Worm (Caenorhabditis elegans) whole organism, L3 larva: ENCODE measurements around the gene mrpl-36.

Source experiments
- R02D3.7 ChIP-seq: fragments of 150-350 bp; optimal IDR thresholded peaks from 2 replicates; lab custom pipeline; 2014; ENCODE audit warnings: missing biosample characterization, missing genetic modification characterization
- ZK546.5 ChIP-seq: sonication (generic microtip); optimal IDR thresholded peaks from 2 replicates; lab custom pipeline; 2017; ENCODE audit warnings: missing biosample characterization, missing genetic modification characterization
- aly-2 ChIP-seq: fragments of 150-350 bp; optimal IDR thresholded peaks from 2 replicates; lab custom pipeline; 2014; ENCODE audit warnings: missing biosample characterization, missing genetic modification characterization
- ama-1 ChIP-seq: fragments of 150-350 bp; optimal IDR thresholded peaks from 2 replicates; lab custom pipeline; 2018
- ceh-16 ChIP-seq: sonication (generic microtip); optimal IDR thresholded peaks from 2 replicates; lab custom pipeline; 2017; ENCODE audit warnings: missing biosample characterization, missing genetic modification characterization
- ceh-28 ChIP-seq: fragments of 150-350 bp; optimal IDR thresholded peaks from 2 replicates; lab custom pipeline; 2014; ENCODE audit warnings: missing biosample characterization, missing genetic modification reagents, missing genetic modification characterization
- ceh-82 ChIP-seq: fragments of 150-350 bp; optimal IDR thresholded peaks from 2 replicates; lab custom pipeline; 2014; ENCODE audit warnings: missing biosample characterization, missing genetic modification characterization
- ceh-9 ChIP-seq: sonication (generic microtip); optimal IDR thresholded peaks from 2 replicates; lab custom pipeline; 2018; ENCODE audit warnings: missing biosample characterization, missing genetic modification characterization
- egl-27 ChIP-seq: sonication (generic microtip); optimal IDR thresholded peaks from 4 replicates; lab custom pipeline; 2017; ENCODE audit warnings: missing biosample characterization, missing genetic modification reagents, missing genetic modification characterization
- egl-5 ChIP-seq: fragments of 150-350 bp; optimal IDR thresholded peaks from 2 replicates; lab custom pipeline; 2017; ENCODE audit warnings: missing biosample characterization, missing genetic modification reagents, missing genetic modification characterization, inconsistent platforms
- elt-1 ChIP-seq: fragments of 150-350 bp; optimal IDR thresholded peaks from 2 replicates; lab custom pipeline; 2014; ENCODE audit warnings: missing biosample characterization, missing genetic modification characterization
- elt-2 ChIP-seq: sonication (generic microtip); optimal IDR thresholded peaks from 2 replicates; lab custom pipeline; 2016; ENCODE audit warnings: missing genetic modification reagents, mild to moderate bottlenecking, missing genetic modification characterization, missing compliant biosample characterization
- eor-1 ChIP-seq, 2 experiments: fragments of 150-350 bp; optimal IDR thresholded peaks; 2 replicates each; lab custom pipeline; 2014 to 2018; ENCODE audit warnings: missing biosample characterization in 2 of 2, missing genetic modification characterization in 2 of 2
- fos-1 ChIP-seq: fragments of 150-350 bp; optimal IDR thresholded peaks from 2 replicates; lab custom pipeline; 2014; ENCODE audit warnings: missing biosample characterization, missing genetic modification characterization
- hmg-11 ChIP-seq: sonication (generic microtip); optimal IDR thresholded peaks from 2 replicates; lab custom pipeline; 2016; ENCODE audit warnings: missing genetic modification characterization, missing compliant biosample characterization
- jun-1 ChIP-seq: fragments of 150-350 bp; optimal IDR thresholded peaks from 2 replicates; lab custom pipeline; 2014; ENCODE audit warnings: missing biosample characterization, missing genetic modification reagents, missing genetic modification characterization
- lin-15B ChIP-seq: fragments of 150-350 bp; optimal IDR thresholded peaks from 2 replicates; lab custom pipeline; 2014; ENCODE audit warnings: missing biosample characterization, missing genetic modification characterization
- lin-39 ChIP-seq: fragments of 150-350 bp; optimal IDR thresholded peaks from 2 replicates; lab custom pipeline; 2018; ENCODE audit warnings: missing biosample characterization, missing genetic modification reagents, missing genetic modification characterization
- lsy-12 ChIP-seq: sonication (generic microtip); optimal IDR thresholded peaks from 2 replicates; lab custom pipeline; 2016; ENCODE audit warnings: mild to moderate bottlenecking, missing genetic modification characterization, missing compliant biosample characterization
- mdl-1 ChIP-seq: fragments of 150-350 bp; optimal IDR thresholded peaks from 2 replicates; lab custom pipeline; 2014; ENCODE audit warnings: missing biosample characterization, missing genetic modification characterization
- mml-1 ChIP-seq: fragments of 150-350 bp; sonication (generic microtip); optimal IDR thresholded peaks from 3 replicates; lab custom pipeline; 2014; ENCODE audit warnings: missing biosample characterization, missing genetic modification characterization
- nfya-1 ChIP-seq: sonication (generic microtip); optimal IDR thresholded peaks from 2 replicates; lab custom pipeline; 2017; ENCODE audit warnings: missing genetic modification characterization, mild to moderate bottlenecking, missing compliant biosample characterization, antibody characterized with exemption, moderate library complexity; ENCODE audit not compliant: insufficient read depth
- nhr-11 ChIP-seq: fragments of 150-350 bp; optimal IDR thresholded peaks from 2 replicates; lab custom pipeline; 2014; ENCODE audit warnings: missing biosample characterization, missing genetic modification characterization
- nhr-23 ChIP-seq: fragments of 150-350 bp; optimal IDR thresholded peaks from 2 replicates; lab custom pipeline; 2014; ENCODE audit warnings: missing biosample characterization, missing genetic modification reagents, missing genetic modification characterization
- nhr-25 ChIP-seq: sonication (generic microtip); optimal IDR thresholded peaks from 2 replicates; lab custom pipeline; 2017; ENCODE audit warnings: missing biosample characterization, missing genetic modification characterization
- nhr-28 ChIP-seq: fragments of 150-350 bp; optimal IDR thresholded peaks from 2 replicates; lab custom pipeline; 2014; ENCODE audit warnings: missing biosample characterization, missing genetic modification characterization
- nhr-43 ChIP-seq: sonication (generic microtip); optimal IDR thresholded peaks from 2 replicates; lab custom pipeline; 2016; ENCODE audit warnings: mild to moderate bottlenecking, missing genetic modification characterization, missing compliant biosample characterization; ENCODE audit not compliant: poor library complexity, severe bottlenecking
- nhr-67 ChIP-seq: fragments of 150-350 bp; optimal IDR thresholded peaks from 2 replicates; lab custom pipeline; 2014; ENCODE audit warnings: missing biosample characterization, missing genetic modification characterization
- pha-4 ChIP-seq: fragments of 150-350 bp; optimal IDR thresholded peaks from 2 replicates; lab custom pipeline; 2014; ENCODE audit warnings: missing biosample characterization, missing genetic modification reagents, missing genetic modification characterization
- sea-2 ChIP-seq: fragments of 150-350 bp; sonication (generic microtip); optimal IDR thresholded peaks from 4 replicates; lab custom pipeline; 2014; ENCODE audit warnings: missing biosample characterization, missing genetic modification reagents, missing genetic modification characterization
- skn-1 ChIP-seq: fragments of 150-350 bp; optimal IDR thresholded peaks from 2 replicates; lab custom pipeline; 2014; ENCODE audit warnings: missing biosample characterization, missing genetic modification characterization
- snpc-4 ChIP-seq: fragments of 150-350 bp; optimal IDR thresholded peaks from 2 replicates; lab custom pipeline; 2014; ENCODE audit warnings: missing biosample characterization, missing genetic modification characterization
- tbx-2 ChIP-seq: sonication (generic microtip); optimal IDR thresholded peaks from 2 replicates; lab custom pipeline; 2016; ENCODE audit warnings: mild to moderate bottlenecking, missing genetic modification characterization, missing compliant biosample characterization
- unc-39 ChIP-seq: sonication (generic microtip); optimal IDR thresholded peaks from 4 replicates; lab custom pipeline; 2017; ENCODE audit warnings: missing biosample characterization, missing genetic modification characterization
- unc-62 ChIP-seq: fragments of 150-350 bp; sonication (generic microtip); optimal IDR thresholded peaks from 4 replicates; lab custom pipeline; 2014; ENCODE audit warnings: missing biosample characterization, missing genetic modification reagents, missing genetic modification characterization
- ztf-4 ChIP-seq: fragments of 150-350 bp; optimal IDR thresholded peaks from 2 replicates; lab custom pipeline; 2014; ENCODE audit warnings: missing biosample characterization, missing genetic modification characterization

Gene mrpl-36

ce11 chrIII:9823748-9824147, 24.2 kb downstream of the mrpl-36 start:
- no peak for TF ChIP-seq nhr-11 (tag; lab: Kevin White, UChicago)
- TF ChIP-seq elt-1 (tag; lab: Kevin White, UChicago), result no peak
- TF ChIP-seq sea-2 (GFP tag; lab: Kevin White, UChicago), result no peak
- no peak for TF ChIP-seq R02D3.7 (tag; lab: Kevin White, UChicago)
- no peak for TF ChIP-seq unc-62 (GFP tag; lab: Kevin White, UChicago)
- TF ChIP-seq lsy-12 (tag; lab: Kevin White, UChicago), result no peak
- TF ChIP-seq ceh-16 (tag; lab: Kevin White, UChicago), result no peak
- no peak for TF ChIP-seq eor-1 (tag; optimal IDR thresholded peaks at IDR 0.05; lab: Kevin White, UChicago)
- TF ChIP-seq nhr-23 (tag; lab: Kevin White, UChicago), result no peak
- no peak for TF ChIP-seq ceh-9 (tag; lab: Kevin White, UChicago)
- TF ChIP-seq ztf-4 (tag; lab: Kevin White, UChicago), result no peak
- no peak for TF ChIP-seq nhr-67
- TF ChIP-seq mml-1, result no peak
- TF ChIP-seq fos-1 (tag; lab: Kevin White, UChicago), result no peak
- no peak for TF ChIP-seq jun-1 (tag; lab: Kevin White, UChicago)
- no peak for TF ChIP-seq skn-1 (tag; lab: Kevin White, UChicago)
- no peak for TF ChIP-seq tbx-2 (tag; lab: Kevin White, UChicago)
- TF ChIP-seq, all 47 proteins: peak for 0

ce11 chrIII:9822942-9823341, 25.0 kb downstream of the mrpl-36 start, which contains the start of gene arl-5:
TSS of gene arl-5 (plus strand) at chrIII:9823242.
- no peak for TF ChIP-seq eor-1 (tag; optimal IDR thresholded peaks at IDR 0.05; lab: Kevin White, UChicago)
- TF ChIP-seq lin-15B (tag; lab: Kevin White, UChicago), result no peak
- TF ChIP-seq nhr-67, result no peak
- TF ChIP-seq nhr-23 (tag; lab: Kevin White, UChicago), result no peak
- no peak for TF ChIP-seq elt-2 (tag; lab: Kevin White, UChicago)
- no peak for TF ChIP-seq nhr-43 (tag; lab: Kevin White, UChicago)

- TF ChIP-seq mml-1 (peak; percentile 47), nhr-43 (tag; lab: Kevin White, UChicago) (peak; percentile 14), nhr-28 (tag; lab: Kevin White, UChicago) (no peak), lsy-12 (tag; lab: Kevin White, UChicago) (peak; percentile 54), ama-1 (peak; percentile 60), pha-4 (peak; percentile 48), egl-27 (tag; lab: Kevin White, UChicago) (no peak), snpc-4 (tag; lab: Kevin White, UChicago) (peak; percentile 20), egl-5 (peak; percentile 78), R02D3.7 (tag; lab: Kevin White, UChicago) (no peak), elt-2 (tag; lab: Kevin White, UChicago) (peak; percentile 26), nhr-25 (tag; lab: Kevin White, UChicago) (peak; percentile 79), nfya-1 (tag; lab: Kevin White, UChicago) (peak; percentile 74), nhr-23 (tag; lab: Kevin White, UChicago) (peak; percentile 68), aly-2 (tag; lab: Kevin White, UChicago) (no peak), sea-2 (GFP tag; lab: Kevin White, UChicago) (no peak), lin-39 (tag; lab: Kevin White, UChicago) (peak; percentile 75), hmg-11 (tag; lab: Kevin White, UChicago) (peak; percentile 54), lin-15B (tag; lab: Kevin White, UChicago) (peak; percentile 56), mdl-1 (tag; lab: Kevin White, UChicago) (peak; percentile 36), elt-1 (tag; lab: Kevin White, UChicago) (peak; percentile 27)
Measured at ce11 chrIII:9818763-9819162, 29.2 kb downstream of the mrpl-36 start, which contains the start of gene panl-3. TSS of gene panl-3 (plus strand) at chrIII:9819056.

ce11 chrIII:9817894-9818293, 30.0 kb downstream of the mrpl-36 start:
- TF ChIP-seq nhr-23 (tag; lab: Kevin White, UChicago), result no peak
- peak; percentile 5 for TF ChIP-seq ceh-28 (tag; lab: Kevin White, UChicago)

ce11 chrIII:9817087-9817612, 30.8 kb downstream of the mrpl-36 start, which contains the start of gene cnx-1:
TSS of gene cnx-1 (minus strand) at chrIII:9817137.
- TF ChIP-seq ceh-82 (no peak), lin-15B (tag; lab: Kevin White, UChicago) (peak; percentile 16), ZK546.5 (tag; lab: Kevin White, UChicago) (no peak), sea-2 (GFP tag; lab: Kevin White, UChicago) (peak; percentile 8), unc-39 (tag; lab: Kevin White, UChicago) (no peak), R02D3.7 (tag; lab: Kevin White, UChicago) (no peak), nhr-23 (tag; lab: Kevin White, UChicago) (peak; percentile 28), pha-4 (peak; percentile 10), hmg-11 (tag; lab: Kevin White, UChicago) (peak; percentile 72), lin-39 (tag; lab: Kevin White, UChicago) (peak; percentile 66), nfya-1 (tag; lab: Kevin White, UChicago) (peak; percentile 49), ama-1 (peak; percentile 41), nhr-25 (tag; lab: Kevin White, UChicago) (peak; percentile 10)
